Fruit fly (Drosophila melanogaster) whole organism, embryonic: ENCODE results near the gene sosie.

Experiments used
- Atf-2 ChIP-seq: fragments of 200-800 bp; sonication (Bioruptor generic); optimal IDR thresholded peaks from 2 replicates; lab custom pipeline; 2016; ENCODE audit warnings: missing biosample characterization, missing genetic modification characterization
- Atf6 ChIP-seq: fragments of 200-800 bp; sonication (Bioruptor generic); IDR thresholded peaks from 2 replicates; pipeline ENCODE4 v1.3.6; 2022; ENCODE audit warnings: missing biosample characterization, missing genetic modification characterization
- CG10321 ChIP-seq: fragments of 200-800 bp; sonication (Bioruptor generic); IDR thresholded peaks from 2 replicates; pipeline ENCODE4 v1.3.6; 2022; ENCODE audit warnings: missing biosample characterization, missing genetic modification characterization
- CG10462 ChIP-seq: fragments of 200-800 bp; sonication (Bioruptor generic); optimal IDR thresholded peaks from 2 replicates; lab custom pipeline; 2016; ENCODE audit warnings: missing biosample characterization, missing genetic modification characterization
- CG10565 ChIP-seq: fragments of 200-800 bp; sonication (Bioruptor generic); optimal IDR thresholded peaks from 3 replicates; lab custom pipeline; 2016; ENCODE audit warnings: missing biosample characterization, mild to moderate bottlenecking, missing genetic modification characterization
- CG12155 ChIP-seq: fragments of 200-800 bp; sonication (Bioruptor generic); optimal IDR thresholded peaks from 3 replicates; lab custom pipeline; 2016; ENCODE audit warnings: missing biosample characterization, missing genetic modification characterization
- CG12236 ChIP-seq: fragments of 200-800 bp; sonication (Bioruptor generic); optimal IDR thresholded peaks from 2 replicates; lab custom pipeline; 2016; ENCODE audit warnings: missing biosample characterization, missing genetic modification characterization
- CG12769 ChIP-seq: fragments of 200-800 bp; sonication (Bioruptor generic); optimal IDR thresholded peaks from 2 replicates; lab custom pipeline; 2019; ENCODE audit warnings: missing biosample characterization, mild to moderate bottlenecking, missing genetic modification characterization, moderate library complexity
- CG18599 ChIP-seq: fragments of 200-800 bp; sonication (Bioruptor generic); optimal IDR thresholded peaks from 3 replicates; lab custom pipeline; 2017; ENCODE audit warnings: missing biosample characterization, missing genetic modification characterization, mild to moderate bottlenecking, moderate library complexity, missing genetic modification reagents
- CG2116 ChIP-seq: fragments of 200-800 bp; sonication (Bioruptor generic); optimal IDR thresholded peaks from 3 replicates; lab custom pipeline; 2018; ENCODE audit warnings: missing biosample characterization, mild to moderate bottlenecking, missing genetic modification characterization
- CG31441 ChIP-seq: fragments of 200-800 bp; sonication (Bioruptor generic); IDR thresholded peaks from 2 replicates; pipeline ENCODE4 v1.3.6; 2022; ENCODE audit warnings: missing biosample characterization, missing genetic modification characterization
- CG32767 ChIP-seq: fragments of 200-800 bp; sonication (Bioruptor generic); IDR thresholded peaks from 2 replicates; pipeline ENCODE4 v1.3.6; 2022; ENCODE audit warnings: missing biosample characterization, missing genetic modification characterization
- CG3726 ChIP-seq: fragments of 200-800 bp; sonication (Bioruptor generic); IDR thresholded peaks from 3 replicates; pipeline ENCODE4, ENCODE4 v1.3.6; 2022; ENCODE audit warnings: missing biosample characterization, missing genetic modification characterization
- CG4730 ChIP-seq: fragments of 200-800 bp; sonication (Bioruptor generic); IDR thresholded peaks from 2 replicates; pipeline ENCODE4 v1.3.6; 2022; ENCODE audit warnings: missing biosample characterization, missing genetic modification characterization
- CG9727 ChIP-seq: fragments of 200-800 bp; sonication (Bioruptor generic); optimal IDR thresholded peaks from 3 replicates; lab custom pipeline; 2017; ENCODE audit warnings: missing biosample characterization, mild to moderate bottlenecking, missing genetic modification characterization
- CG9797 ChIP-seq: fragments of 200-800 bp; sonication (Bioruptor generic); optimal IDR thresholded peaks from 3 replicates; lab custom pipeline; 2018; ENCODE audit warnings: missing biosample characterization, mild to moderate bottlenecking, missing genetic modification characterization
- Camta ChIP-seq: fragments of 200-800 bp; sonication (Bioruptor generic); optimal IDR thresholded peaks from 2 replicates; lab custom pipeline; 2016; ENCODE audit warnings: missing biosample characterization, missing genetic modification characterization
- CkIIα-i1 ChIP-seq: fragments of 200-800 bp; sonication (Bioruptor generic); IDR thresholded peaks from 2 replicates; pipeline ENCODE4 v1.3.6; 2022; ENCODE audit warnings: missing biosample characterization, missing genetic modification characterization
- CoRest ChIP-seq: fragments of 200-800 bp; sonication (Bioruptor generic); optimal IDR thresholded peaks from 3 replicates; lab custom pipeline; 2018; ENCODE audit warnings: missing biosample characterization, mild to moderate bottlenecking, missing genetic modification characterization, moderate library complexity
- D19B ChIP-seq: fragments of 200-800 bp; sonication (Bioruptor generic); optimal IDR thresholded peaks from 2 replicates; lab custom pipeline; 2017; ENCODE audit warnings: missing biosample characterization, mild to moderate bottlenecking, missing genetic modification characterization
- E2f2 ChIP-seq: fragments of 200-800 bp; sonication (Bioruptor generic); IDR thresholded peaks from 2 replicates; pipeline ENCODE4 v1.3.6; 2022; ENCODE audit warnings: missing biosample characterization, missing genetic modification characterization
- Ets65A ChIP-seq: fragments of 200-800 bp; sonication (Bioruptor generic); peaks from one replicate; lab custom pipeline; 2016; ENCODE audit warnings: missing biosample characterization, missing genetic modification characterization
- HLHmδ ChIP-seq: fragments of 200-800 bp; sonication (Bioruptor generic); optimal IDR thresholded peaks from 2 replicates; lab custom pipeline; 2018; ENCODE audit warnings: missing biosample characterization, mild to moderate bottlenecking, missing genetic modification characterization, moderate library complexity
- Hmr ChIP-seq: fragments of 200-800 bp; sonication (Bioruptor generic); optimal IDR thresholded peaks from 3 replicates; lab custom pipeline; 2017; ENCODE audit warnings: mild to moderate bottlenecking, missing biosample characterization, missing genetic modification reagents, missing genetic modification characterization
- MESR4 ChIP-seq: fragments of 200-800 bp; sonication (Bioruptor generic); optimal IDR thresholded peaks from 2 replicates; lab custom pipeline; 2018; ENCODE audit warnings: missing biosample characterization, mild to moderate bottlenecking, missing genetic modification characterization, moderate library complexity
- Neu2 ChIP-seq: fragments of 200-800 bp; sonication (Bioruptor generic); optimal IDR thresholded peaks from 3 replicates; lab custom pipeline; 2016; ENCODE audit warnings: missing biosample characterization, missing genetic modification characterization, borderline replicate concordance
- PHDP ChIP-seq: fragments of 200-800 bp; sonication (Bioruptor generic); optimal IDR thresholded peaks from 3 replicates; lab custom pipeline; 2018; ENCODE audit warnings: missing biosample characterization, mild to moderate bottlenecking, missing genetic modification characterization, moderate library complexity
- Sry-β ChIP-seq: fragments of 200-800 bp; sonication (Bioruptor generic); optimal IDR thresholded peaks from 2 replicates; lab custom pipeline; 2018; ENCODE audit warnings: missing biosample characterization, mild to moderate bottlenecking, missing genetic modification characterization, moderate library complexity
- Sry-δ ChIP-seq: fragments of 200-800 bp; sonication (Bioruptor generic); optimal IDR thresholded peaks from 2 replicates; lab custom pipeline; 2016; ENCODE audit warnings: missing biosample characterization, missing genetic modification characterization
- Taf1 ChIP-seq: fragments of 200-800 bp; sonication (Bioruptor generic); IDR thresholded peaks from 2 replicates; pipeline ENCODE4 v1.3.6; 2022; ENCODE audit warnings: missing biosample characterization, missing genetic modification characterization
- Xrp1 ChIP-seq: fragments of 200-800 bp; sonication (Bioruptor generic); IDR thresholded peaks from 2 replicates; pipeline ENCODE4 v1.3.6; 2022; ENCODE audit warnings: missing biosample characterization, missing genetic modification characterization
- abd-A ChIP-seq: fragments of 200-800 bp; sonication (Bioruptor generic); optimal IDR thresholded peaks from 3 replicates; lab custom pipeline; 2019; ENCODE audit warnings: missing biosample characterization, mild to moderate bottlenecking, missing genetic modification characterization, moderate library complexity
- br ChIP-seq: fragments of >200 bp; optimal IDR thresholded peaks from 2 replicates; lab custom pipeline; 2017
- bsh ChIP-seq, 2 experiments: fragments of 200-800 bp; sonication (Bioruptor generic); optimal IDR thresholded peaks; 2 replicates each; lab custom pipeline; 2017 to 2018; ENCODE audit warnings: mild to moderate bottlenecking in 2 of 2, missing biosample characterization in 2 of 2, missing genetic modification characterization in 2 of 2, moderate library complexity in 1 of 2
- croc ChIP-seq: fragments of 200-800 bp; sonication (Bioruptor generic); conservative IDR thresholded peaks from 3 replicates; pipeline ENCODE4 v1.3.6; 2022; ENCODE audit warnings: missing biosample characterization, missing genetic modification characterization
- dpn ChIP-seq, 2 experiments: fragments of 200-800 bp; sonication (Bioruptor generic); optimal IDR thresholded peaks; 3 replicates each; lab custom pipeline; 2016; ENCODE audit warnings: missing biosample characterization in 2 of 2, missing genetic modification characterization in 2 of 2
- emc ChIP-seq: fragments of 200-800 bp; sonication (Bioruptor generic); optimal IDR thresholded peaks from 2 replicates; lab custom pipeline; 2016; ENCODE audit warnings: missing biosample characterization, missing genetic modification characterization
- eyg ChIP-seq: fragments of 200-800 bp; sonication (Bioruptor generic); optimal IDR thresholded peaks from 3 replicates; lab custom pipeline; 2016; ENCODE audit warnings: missing biosample characterization, missing genetic modification characterization
- gfzf ChIP-seq: fragments of 200-800 bp; sonication (Bioruptor generic); optimal IDR thresholded peaks from 2 replicates; lab custom pipeline; 2016; ENCODE audit warnings: missing biosample characterization, mild to moderate bottlenecking, missing genetic modification characterization, moderate library complexity
- her ChIP-seq: fragments of 200-800 bp; sonication (Bioruptor generic); optimal IDR thresholded peaks from 2 replicates; lab custom pipeline; 2016; ENCODE audit warnings: missing biosample characterization, missing genetic modification characterization
- hth ChIP-seq: fragments of >200 bp; optimal IDR thresholded peaks from 2 replicates; lab custom pipeline; 2017; ENCODE audit warnings: inconsistent platforms
- lbe ChIP-seq: fragments of 200-800 bp; sonication (Bioruptor generic); optimal IDR thresholded peaks from 2 replicates; lab custom pipeline; 2016; ENCODE audit warnings: missing biosample characterization, mild to moderate bottlenecking, missing genetic modification characterization
- lilli ChIP-seq: fragments of 200-800 bp; sonication (Bioruptor generic); optimal IDR thresholded peaks from 3 replicates; lab custom pipeline; 2016; ENCODE audit warnings: missing biosample characterization, missing genetic modification characterization
- p53 ChIP-seq: fragments of 200-800 bp; sonication (Bioruptor generic); optimal IDR thresholded peaks from 2 replicates; lab custom pipeline; 2016; ENCODE audit warnings: missing biosample characterization, missing genetic modification characterization
- pros ChIP-seq: fragments of 200-800 bp; sonication (Bioruptor generic); optimal IDR thresholded peaks from 3 replicates; lab custom pipeline; 2019; ENCODE audit warnings: missing biosample characterization, mild to moderate bottlenecking, missing genetic modification characterization, moderate library complexity
- repo ChIP-seq: fragments of 200-800 bp; sonication (Bioruptor generic); optimal IDR thresholded peaks from 2 replicates; lab custom pipeline; 2016; ENCODE audit warnings: missing biosample characterization, missing genetic modification characterization
- schlank ChIP-seq: fragments of 200-800 bp; sonication (Bioruptor generic); optimal IDR thresholded peaks from 2 replicates; lab custom pipeline; 2018; ENCODE audit warnings: missing biosample characterization, mild to moderate bottlenecking, missing genetic modification characterization
- shn ChIP-seq: fragments of 200-800 bp; sonication (Bioruptor generic); optimal IDR thresholded peaks from 3 replicates; lab custom pipeline; 2016; ENCODE audit warnings: missing biosample characterization, missing genetic modification characterization
- tgo ChIP-seq: fragments of 200-800 bp; sonication (Bioruptor generic); IDR thresholded peaks from 3 replicates; pipeline ENCODE4 v1.3.6; 2022; ENCODE audit warnings: missing biosample characterization, missing genetic modification characterization
- wek ChIP-seq: fragments of 200-800 bp; sonication (Bioruptor generic); optimal IDR thresholded peaks from 3 replicates; lab custom pipeline; 2018; ENCODE audit warnings: missing biosample characterization, mild to moderate bottlenecking, missing genetic modification characterization, moderate library complexity

Gene sosie

DNA sequence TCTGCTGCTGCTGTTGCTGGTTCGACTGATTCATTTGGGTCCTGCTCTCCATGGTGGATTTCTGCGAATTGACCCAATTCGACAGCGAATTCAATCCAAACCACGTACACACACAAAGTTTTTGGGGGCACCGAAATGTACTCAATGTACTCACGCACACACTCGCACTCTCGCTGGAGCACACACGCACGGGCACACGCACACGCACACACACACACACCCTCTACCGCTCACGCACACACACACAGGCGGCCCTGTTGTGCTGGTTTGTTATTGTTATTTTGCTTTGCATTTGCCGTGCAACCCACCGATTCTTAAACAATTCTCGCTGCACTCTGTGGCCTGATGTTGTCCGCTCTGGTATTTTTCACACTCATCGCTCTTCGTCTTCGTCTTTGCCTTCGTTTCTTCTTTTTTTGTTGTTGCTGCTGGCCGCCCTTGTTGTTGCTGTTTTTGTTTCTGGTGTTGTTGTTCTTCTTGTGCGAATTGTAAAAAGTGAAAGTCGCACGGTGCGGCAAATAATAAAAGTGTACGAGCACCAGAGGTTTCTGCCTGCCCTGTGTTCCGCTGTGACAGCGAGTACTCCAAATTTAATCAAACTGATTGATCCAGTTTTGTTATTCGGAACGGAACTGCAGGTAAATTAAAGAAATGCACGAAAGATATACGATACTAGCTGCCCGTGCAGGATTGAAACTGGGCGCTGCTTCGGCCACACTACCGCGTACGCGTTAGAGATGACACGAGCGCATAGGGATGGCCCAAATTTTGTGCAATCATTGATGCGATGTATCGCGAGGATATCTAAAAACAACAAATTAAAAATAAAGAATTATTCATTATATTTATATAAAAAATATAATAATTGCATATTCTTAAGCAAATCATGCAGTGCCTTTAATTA is 42.4 kb downstream of the sosie start, which contains the start of gene CG3744 (continued):
- TF ChIP-seq bsh (GFP tag; optimal IDR thresholded peaks at IDR 0.05; lab: Kevin White, UChicago) (peak; percentile 7 to 86), CG9727 (GFP tag; lab: Kevin White, UChicago) (peak; percentile 88), CG10462 (GFP tag; lab: Kevin White, UChicago) (peak; percentile 79), pros (GFP tag; lab: Kevin White, UChicago) (no peak), dpn (GFP tag; optimal IDR thresholded peaks at IDR 0.05; lab: Kevin White, UChicago) (peak; percentile 79 to 94), CoRest (tag; lab: Kevin White, UChicago) (peak; percentile 93), CkIIα-i1 (GFP tag; lab: Robert Waterston, UW) (0 out of 2 replicates have a peak, but pooled peaks have one; percentile 52), schlank (tag; lab: Kevin White, UChicago) (peak; percentile 67), gfzf (GFP tag; lab: Kevin White, UChicago) (peak; percentile 79), Neu2 (GFP tag; lab: Kevin White, UChicago) (no peak), p53 (GFP tag; lab: Kevin White, UChicago) (no peak), CG32767 (GFP tag; lab: Robert Waterston, UW) (peak; percentile 85), Atf6 (GFP tag; lab: Robert Waterston, UW) (peak; percentile 82), D19B (GFP tag; lab: Kevin White, UChicago) (peak; percentile 74), wek (GFP tag; lab: Kevin White, UChicago) (peak; percentile 23), PHDP (tag; lab: Kevin White, UChicago) (peak; percentile 92), CG12236 (GFP tag; lab: Kevin White, UChicago) (no peak), hth (lab: Kevin White, UChicago) (no peak), CG12155 (peak; percentile 87), CG3726 (GFP tag; lab: Robert Waterston, UW) (peak; percentile 84), Taf1 (GFP tag; lab: Robert Waterston, UW) (peak; percentile 87), her (GFP tag; lab: Kevin White, UChicago) (peak; percentile 39), abd-A (tag; lab: Kevin White, UChicago) (no peak), lilli (peak; percentile 88), eyg (GFP tag; lab: Kevin White, UChicago) (peak; percentile 46), Sry-δ (GFP tag; lab: Kevin White, UChicago) (peak; percentile 92), CG10321 (GFP tag; lab: Robert Waterston, UW) (peak; percentile 77), emc (GFP tag; lab: Kevin White, UChicago) (peak; percentile 6), Camta (GFP tag; lab: Kevin White, UChicago) (peak; percentile 46), shn (GFP tag; lab: Kevin White, UChicago) (peak; percentile 80), MESR4 (GFP tag; lab: Kevin White, UChicago) (peak; percentile 60), E2f2 (no peak), Xrp1 (peak; percentile 95), repo (GFP tag; lab: Kevin White, UChicago) (peak; percentile 54), tgo (GFP tag; lab: Robert Waterston, UW) (peak; percentile 93), CG18599 (GFP tag; lab: Kevin White, UChicago) (peak; percentile 93), Sry-β (GFP tag; lab: Kevin White, UChicago) (peak; percentile 56), CG12769 (tag; lab: Kevin White, UChicago) (no peak), HLHmδ (GFP tag; lab: Kevin White, UChicago) (no peak), Atf-2 (GFP tag; lab: Kevin White, UChicago) (peak; percentile 42), Hmr (GFP tag; lab: Kevin White, UChicago) (peak; percentile 95), CG31441 (GFP tag; lab: Robert Waterston, UW) (peak; percentile 89), CG4730 (GFP tag; lab: Robert Waterston, UW) (peak; percentile 84), lbe (peak; percentile 79), CG10565 (GFP tag; lab: Kevin White, UChicago) (peak; percentile 14), Ets65A (peak; percentile 99), br (lab: Kevin White, UChicago) (no peak), CG2116 (GFP tag; lab: Kevin White, UChicago) (peak; percentile 67), CG9797 (GFP tag; lab: Kevin White, UChicago) (peak; percentile 80), croc (GFP tag; lab: Robert Waterston, UW) (peak; percentile 79)
